Worm (Caenorhabditis elegans) whole organism, L1 larva: ENCODE measurements around the gene C16C10.2.

Experiments used
- C04F5.9 ChIP-seq: sonication (generic microtip); optimal IDR thresholded peaks from 2 replicates; lab custom pipeline; 2016; ENCODE audit warnings: missing genetic modification characterization, missing compliant biosample characterization
- C34B4.2 ChIP-seq: sonication (generic microtip); optimal IDR thresholded peaks from 2 replicates; lab custom pipeline; 2017; ENCODE audit warnings: mild to moderate bottlenecking, missing genetic modification characterization, missing compliant biosample characterization
- F16B12.6 ChIP-seq: fragments of 150-350 bp; optimal IDR thresholded peaks from 2 replicates; lab custom pipeline; 2014; ENCODE audit warnings: missing biosample characterization, missing genetic modification characterization
- aha-1 ChIP-seq: fragments of 150-350 bp; optimal IDR thresholded peaks from 2 replicates; lab custom pipeline; 2014; ENCODE audit warnings: missing biosample characterization, missing genetic modification characterization
- ama-1 ChIP-seq: fragments of 150-350 bp; optimal IDR thresholded peaks from 2 replicates; lab custom pipeline; 2014
- blmp-1 ChIP-seq: fragments of 150-350 bp; optimal IDR thresholded peaks from 2 replicates; lab custom pipeline; 2014; ENCODE audit warnings: missing biosample characterization, missing genetic modification characterization
- ceh-8 ChIP-seq: fragments of 200-800 bp; sonication (Bioruptor generic); optimal IDR thresholded peaks from 2 replicates; lab custom pipeline; 2018; ENCODE audit warnings: mild to moderate bottlenecking, missing genetic modification characterization, moderate library complexity, missing compliant biosample characterization
- ceh-88 ChIP-seq: fragments of 200-800 bp; sonication (Bioruptor generic); IDR thresholded peaks from 2 replicates; pipeline ENCODE4 v1.3.6; 2022; ENCODE audit warnings: missing genetic modification characterization, missing compliant biosample characterization
- ceh-90 ChIP-seq: sonication (generic microtip); optimal IDR thresholded peaks from 2 replicates; lab custom pipeline; 2016; ENCODE audit warnings: missing genetic modification characterization, missing compliant biosample characterization
- ces-1 ChIP-seq: fragments of 150-350 bp; optimal IDR thresholded peaks from 2 replicates; lab custom pipeline; 2014; ENCODE audit warnings: missing biosample characterization, missing genetic modification reagents, missing genetic modification characterization
- dpl-1 ChIP-seq, 3 experiments: fragments of 150-350 bp in 2 of 3; sonication (generic microtip) in 1 of 3; optimal IDR thresholded peaks; 2 replicates each; lab custom pipeline; 2014 to 2017; ENCODE audit warnings: missing biosample characterization in 3 of 3, missing genetic modification characterization in 3 of 3, missing genetic modification reagents in 3 of 3
- efl-1 ChIP-seq, 4 experiments: fragments of 150-350 bp; optimal IDR thresholded peaks in 3 of 4; peaks in 1 of 4; 1 replicate in 1 of 4; 2 replicates in 3 of 4; lab custom pipeline; 2014; ENCODE audit warnings: missing biosample characterization in 2 of 4, missing genetic modification characterization in 2 of 4, missing genetic modification reagents in 2 of 4
- efl-3 ChIP-seq: fragments of 200-800 bp; sonication (Bioruptor generic); optimal IDR thresholded peaks from 2 replicates; lab custom pipeline; 2018; ENCODE audit warnings: mild to moderate bottlenecking, missing genetic modification characterization, missing compliant biosample characterization
- elt-2 ChIP-seq: sonication (generic microtip); optimal IDR thresholded peaks from 2 replicates; lab custom pipeline; 2016; ENCODE audit warnings: missing genetic modification characterization, mild to moderate bottlenecking, inconsistent platforms, missing compliant biosample characterization, missing genetic modification reagents
- elt-3 ChIP-seq, 6 experiments: fragments of 150-350 bp in 1 of 6; sonication (generic microtip); optimal IDR thresholded peaks; 2 replicates each; lab custom pipeline; 2017 to 2018; ENCODE audit warnings: missing biosample characterization in 6 of 6, missing genetic modification characterization in 6 of 6, inconsistent platforms in 1 of 6
- ets-5 ChIP-seq: fragments of 200-800 bp; sonication (Bioruptor generic); IDR thresholded peaks from 2 replicates; pipeline ENCODE4 v1.3.6; 2022; ENCODE audit warnings: missing genetic modification characterization, missing compliant biosample characterization
- fkh-10 ChIP-seq: sonication (generic microtip); optimal IDR thresholded peaks from 2 replicates; lab custom pipeline; 2017; ENCODE audit warnings: missing biosample characterization, missing genetic modification reagents, missing genetic modification characterization
- fkh-4 ChIP-seq: sonication (generic microtip); optimal IDR thresholded peaks from 2 replicates; lab custom pipeline; 2016; ENCODE audit warnings: missing compliant biosample characterization, missing genetic modification characterization, borderline replicate concordance
- hpl-2 ChIP-seq: fragments of 150-350 bp; optimal IDR thresholded peaks from 2 replicates; lab custom pipeline; 2014; ENCODE audit warnings: missing biosample characterization, missing genetic modification reagents, missing genetic modification characterization
- irx-1 ChIP-seq: sonication (generic microtip); optimal IDR thresholded peaks from 2 replicates; lab custom pipeline; 2016; ENCODE audit warnings: missing genetic modification characterization, missing compliant biosample characterization
- lin-13 ChIP-seq: fragments of 150-350 bp; optimal IDR thresholded peaks from 2 replicates; lab custom pipeline; 2014; ENCODE audit warnings: missing biosample characterization, missing genetic modification reagents, missing genetic modification characterization
- lin-15B ChIP-seq: fragments of 150-350 bp; sonication (generic microtip); optimal IDR thresholded peaks from 3 replicates; lab custom pipeline; 2014; ENCODE audit warnings: missing biosample characterization, missing genetic modification characterization
- lin-35 ChIP-seq, 2 experiments: fragments of 150-350 bp; optimal IDR thresholded peaks; 2 replicates each; lab custom pipeline; 2014; ENCODE audit warnings: missing biosample characterization in 2 of 2, missing genetic modification characterization in 2 of 2, missing genetic modification reagents in 2 of 2
- lir-3 ChIP-seq: sonication (generic microtip); optimal IDR thresholded peaks from 2 replicates; lab custom pipeline; 2016; ENCODE audit warnings: mild to moderate bottlenecking, missing genetic modification characterization, moderate library complexity, missing compliant biosample characterization; ENCODE audit not compliant: poor library complexity
- lsy-2 ChIP-seq, 2 experiments: fragments of 150-350 bp; optimal IDR thresholded peaks; 2 replicates each; lab custom pipeline; 2014; ENCODE audit warnings: missing biosample characterization in 2 of 2, missing genetic modification characterization in 2 of 2
- mef-2 ChIP-seq: fragments of 150-350 bp; optimal IDR thresholded peaks from 2 replicates; lab custom pipeline; 2014; ENCODE audit warnings: missing biosample characterization, missing genetic modification characterization
- nhr-20 ChIP-seq: sonication (generic microtip); optimal IDR thresholded peaks from 2 replicates; lab custom pipeline; 2016; ENCODE audit warnings: mild to moderate bottlenecking, missing genetic modification characterization, missing compliant biosample characterization
- nhr-28 ChIP-seq: fragments of 150-350 bp; optimal IDR thresholded peaks from 2 replicates; lab custom pipeline; 2014; ENCODE audit warnings: missing biosample characterization, missing genetic modification characterization
- nhr-84 ChIP-seq: sonication (generic microtip); optimal IDR thresholded peaks from 2 replicates; lab custom pipeline; 2017; ENCODE audit warnings: missing biosample characterization, missing genetic modification characterization
- pag-3 ChIP-seq: sonication (generic microtip); optimal IDR thresholded peaks from 2 replicates; lab custom pipeline; 2017; ENCODE audit warnings: missing genetic modification characterization, mild to moderate bottlenecking, missing compliant biosample characterization, antibody characterized with exemption, borderline replicate concordance; ENCODE audit not compliant: insufficient read depth
- pax-3 ChIP-seq: fragments of 200-800 bp; sonication (Bioruptor generic); optimal IDR thresholded peaks from 2 replicates; lab custom pipeline; 2018; ENCODE audit warnings: mild to moderate bottlenecking, missing genetic modification characterization, moderate library complexity, missing compliant biosample characterization
- pqm-1 ChIP-seq: sonication (generic microtip); optimal IDR thresholded peaks from 3 replicates; lab custom pipeline; 2017; ENCODE audit warnings: missing biosample characterization, missing genetic modification characterization
- rnt-1 ChIP-seq: sonication (generic microtip); optimal IDR thresholded peaks from 2 replicates; lab custom pipeline; 2016; ENCODE audit warnings: mild to moderate bottlenecking, missing genetic modification characterization, moderate library complexity, missing compliant biosample characterization
- snu-23 ChIP-seq: sonication (generic microtip); optimal IDR thresholded peaks from 2 replicates; lab custom pipeline; 2016; ENCODE audit warnings: missing genetic modification characterization, missing compliant biosample characterization
- sox-4 ChIP-seq: sonication (generic microtip); optimal IDR thresholded peaks from 2 replicates; lab custom pipeline; 2016; ENCODE audit warnings: missing genetic modification characterization, missing compliant biosample characterization
- sptf-1 ChIP-seq: fragments of 150-350 bp; optimal IDR thresholded peaks from 2 replicates; lab custom pipeline; 2014; ENCODE audit warnings: missing biosample characterization, missing genetic modification characterization
- sup-37 ChIP-seq: fragments of 200-800 bp; sonication (Bioruptor generic); optimal IDR thresholded peaks from 2 replicates; lab custom pipeline; 2018; ENCODE audit warnings: mild to moderate bottlenecking, missing genetic modification characterization, missing compliant biosample characterization
- unc-130 ChIP-seq: fragments of 150-350 bp; optimal IDR thresholded peaks from 2 replicates; lab custom pipeline; 2017; ENCODE audit warnings: missing biosample characterization, missing genetic modification characterization, inconsistent platforms
- vab-15 ChIP-seq: sonication (generic microtip); optimal IDR thresholded peaks from 2 replicates; lab custom pipeline; 2017; ENCODE audit warnings: missing genotype, mild to moderate bottlenecking, missing genetic modification characterization, missing compliant biosample characterization
- zip-4 ChIP-seq: fragments of 200-800 bp; sonication (Bioruptor generic); optimal IDR thresholded peaks from 2 replicates; lab custom pipeline; 2018; ENCODE audit warnings: mild to moderate bottlenecking, missing genetic modification characterization, moderate library complexity, missing compliant biosample characterization

Gene C16C10.2

DNA sequence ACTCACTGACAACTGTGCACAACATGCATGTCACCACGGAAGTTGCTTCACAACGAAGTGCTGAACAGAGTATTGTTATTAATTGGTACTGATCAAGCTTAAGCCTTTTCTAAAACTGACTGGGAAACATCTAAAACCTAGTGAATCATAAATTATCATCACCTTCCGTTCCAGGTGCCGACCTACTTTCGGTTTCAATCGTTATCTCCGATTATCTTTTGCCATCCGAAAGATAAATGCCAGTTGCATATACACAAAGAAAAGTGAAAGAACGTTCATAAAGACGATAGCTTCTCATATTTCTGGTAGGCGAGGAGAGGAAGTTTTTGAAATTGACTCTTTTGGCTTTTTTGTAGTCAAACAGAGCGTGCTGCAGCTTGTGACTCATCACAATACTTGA is 11.1 kb upstream of the C16C10.2 start:
- TF ChIP-seq efl-3 (GFP tag; lab: Kevin White, UChicago) (no peak), pqm-1 (no peak), lin-13 (no peak), ceh-8 (no peak), elt-3 (tag; optimal IDR thresholded peaks at IDR 0.05; lab: Kevin White, UChicago) (peak in 2 of 6 experiments; percentile 50 to 70), blmp-1 (tag; lab: Kevin White, UChicago) (peak; percentile 98), mef-2 (tag; lab: Kevin White, UChicago) (no peak)
- TF ChIP-seq, all 84 proteins: peak for 2

DNA sequence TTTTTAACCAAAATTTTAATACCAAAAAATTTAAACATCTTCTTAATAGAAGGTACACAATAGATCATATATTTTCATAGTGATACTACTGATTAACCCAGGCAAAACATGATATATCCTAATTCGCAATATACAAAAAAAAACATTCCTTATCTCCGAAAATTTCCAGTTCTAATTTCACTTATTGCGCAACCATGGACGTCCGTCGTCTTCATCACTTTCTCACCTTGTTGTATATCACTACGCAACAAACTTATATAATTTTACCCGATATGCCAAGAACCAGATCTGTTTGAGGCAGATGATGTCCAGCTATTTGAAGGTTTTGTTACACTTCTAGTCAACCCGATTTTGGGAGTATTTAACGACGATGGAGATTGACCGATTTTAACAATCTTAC is 9.4 kb upstream of the C16C10.2 start, which contains the start of gene R74.2:
Gene R74.2, plus strand, starts transcription at position 316 of the 400 bp plus-strand sequence.
- TF ChIP-seq blmp-1 (tag; lab: Kevin White, UChicago), result peak; percentile 98
- TF ChIP-seq C04F5.9, result no peak
- TF ChIP-seq ceh-8, result no peak

DNA sequence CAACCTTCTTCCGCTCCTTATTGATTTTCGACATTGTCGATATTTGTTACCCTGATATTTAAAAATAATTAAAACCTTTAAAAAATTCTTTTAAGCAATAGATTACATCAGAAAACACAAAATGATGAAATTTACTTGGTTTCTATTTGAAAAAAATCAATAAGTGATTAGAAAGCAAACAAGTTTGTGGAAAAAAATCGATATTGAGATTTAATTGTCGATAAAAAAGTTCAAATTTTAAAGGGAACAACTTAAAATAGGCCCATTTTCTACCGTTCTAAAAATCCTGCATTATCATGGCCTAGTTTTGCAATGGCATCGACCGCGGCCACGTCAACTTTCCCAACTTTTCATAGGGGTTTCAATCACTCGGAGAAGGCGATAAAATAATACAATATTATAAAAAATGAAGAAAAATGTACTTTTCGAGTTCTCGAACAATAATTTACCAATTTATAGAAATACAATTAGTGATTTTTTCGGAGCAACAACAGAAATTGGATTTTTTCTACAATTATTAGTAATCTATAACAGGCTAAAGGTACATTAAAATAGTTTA is 8.4 kb upstream of the C16C10.2 start, which contains the start of gene lars-1:
Gene lars-1, minus strand, starts transcription at position 51 of the 559 bp plus-strand sequence.
- TF ChIP-seq sox-4, result no peak
- no peak for TF ChIP-seq efl-1 (optimal IDR thresholded peaks at IDR 0.05; lab: Kevin White, UChicago)
- TF ChIP-seq efl-1 (GFP tag; optimal IDR thresholded peaks at IDR 0.05 in 1 of 2; lab: Kevin White, UChicago), result peak in 1 of 2 experiments; percentile 81
- TF ChIP-seq dpl-1 (GFP tag; optimal IDR thresholded peaks at IDR 0.05; lab: Kevin White, UChicago), result peak in 1 of 3 experiments; percentile 10
- TF ChIP-seq lir-3 (tag; lab: Kevin White, UChicago), result peak; percentile 15
- TF ChIP-seq vab-15 (tag; lab: Kevin White, UChicago), result no peak
- no peak for TF ChIP-seq elt-3 (tag; optimal IDR thresholded peaks at IDR 0.05; lab: Kevin White, UChicago)
- TF ChIP-seq rnt-1 (tag; lab: Kevin White, UChicago), result peak; percentile 15
- TF ChIP-seq ama-1 (lab: Kevin White, UChicago), result no peak
- no peak for TF ChIP-seq nhr-84
- TF ChIP-seq lsy-2 (tag; optimal IDR thresholded peaks at IDR 0.05; lab: Kevin White, UChicago), result peak in 1 of 2 experiments; percentile 29
- no peak for TF ChIP-seq ces-1 (GFP tag; lab: Kevin White, UChicago)
- peak; percentile 94 for TF ChIP-seq pag-3
- no peak for TF ChIP-seq ceh-88
- TF ChIP-seq fkh-10 (GFP tag; lab: Kevin White, UChicago), result no peak
- no peak for TF ChIP-seq lin-15B (tag; lab: Kevin White, UChicago)
- TF ChIP-seq blmp-1 (tag; lab: Kevin White, UChicago), result peak; percentile 32

DNA sequence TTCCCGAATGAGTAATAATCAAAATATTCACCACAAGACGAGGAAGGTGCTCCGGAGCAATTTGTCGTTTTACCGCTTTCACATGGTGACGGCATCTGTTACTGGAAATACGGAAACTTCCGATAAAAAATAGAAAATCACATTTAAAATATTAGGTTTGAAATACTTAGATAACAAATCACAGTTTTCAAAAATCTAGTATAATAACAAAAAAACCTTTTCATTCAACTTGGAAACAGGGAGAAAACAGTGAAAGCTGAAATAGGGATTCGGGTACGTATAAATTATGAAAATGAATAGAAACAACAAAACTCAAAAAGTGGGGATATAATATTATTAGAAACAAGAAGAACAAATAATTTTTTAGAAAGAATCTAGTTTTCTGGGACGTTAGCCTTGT is 2.9 kb upstream of the C16C10.2 start, which contains the start of gene C16C10.1:
Gene C16C10.1, minus strand, starts transcription at position 101 of the 400 bp plus-strand sequence.
- TF ChIP-seq hpl-2 (no peak), zip-4 (no peak), lin-15B (tag; lab: Kevin White, UChicago) (no peak), elt-3 (tag; optimal IDR thresholded peaks at IDR 0.05; lab: Kevin White, UChicago) (no peak), ceh-8 (no peak), fkh-4 (no peak)

DNA sequence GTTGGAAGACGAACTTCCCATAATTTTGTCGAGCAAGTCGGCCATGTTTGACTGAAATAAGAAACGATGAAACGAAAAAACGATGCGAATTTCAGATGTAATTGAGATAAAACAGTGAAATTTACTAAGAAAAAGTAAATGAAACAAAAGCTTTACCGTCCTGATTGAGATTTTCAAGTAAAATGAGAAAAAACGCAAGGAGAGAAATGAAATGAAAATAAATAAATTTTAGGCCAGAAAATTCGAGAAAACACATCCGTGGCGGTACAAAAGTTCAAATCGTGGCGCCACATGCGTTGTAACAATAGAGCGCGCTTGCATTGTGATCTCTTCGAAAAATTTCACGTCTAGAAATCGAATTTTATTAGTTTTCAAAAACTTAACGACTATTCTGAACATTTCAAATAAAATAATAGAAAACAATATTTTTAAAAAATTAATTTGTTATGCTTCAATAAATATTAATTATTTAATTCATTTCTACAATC is 2.3 kb downstream of the C16C10.2 start, which contains the start of the genes hrde-1 and C16C10.13:
Gene hrde-1, minus strand, starts transcription at position 51 of the 488 bp plus-strand sequence.
Gene C16C10.13, plus strand, starts transcription at position 332 of the 488 bp plus-strand sequence.
- TF ChIP-seq pax-3 (tag; lab: Kevin White, UChicago) (no peak), efl-1 (optimal IDR thresholded peaks at IDR 0.05; lab: Kevin White, UChicago) (peak in 1 of 2 experiments; percentile 58), efl-1 (GFP tag; optimal IDR thresholded peaks at IDR 0.05 in 1 of 2; lab: Kevin White, UChicago) (no peak), irx-1 (tag; lab: Kevin White, UChicago) (no peak), sup-37 (GFP tag; lab: Kevin White, UChicago) (no peak)

DNA sequence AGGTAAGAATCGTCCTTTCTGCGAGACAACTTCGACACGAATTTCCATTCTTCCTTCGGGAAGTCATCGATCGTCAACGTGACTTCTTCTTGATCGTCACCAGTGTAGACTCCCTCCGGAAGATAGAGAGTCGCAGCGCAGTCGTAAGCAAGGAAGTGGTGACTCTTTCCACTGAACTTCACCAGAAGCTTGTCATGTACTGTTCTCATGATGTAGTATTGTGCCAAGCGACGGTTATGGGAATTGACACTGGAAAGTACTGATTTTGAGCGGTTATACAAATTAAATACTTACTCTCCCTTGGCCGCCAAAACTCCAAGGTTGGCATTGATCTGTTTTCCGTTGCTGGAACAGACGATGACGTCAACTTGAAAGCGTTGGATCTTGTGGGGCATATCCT is 3.0 kb downstream of the C16C10.2 start:
- TF ChIP-seq sptf-1 (tag; lab: Kevin White, UChicago), result no peak
- TF ChIP-seq lin-35 (GFP tag; optimal IDR thresholded peaks at IDR 0.05; lab: Kevin White, UChicago), result no peak
- TF ChIP-seq nhr-28 (tag; lab: Kevin White, UChicago), result no peak
- no peak for TF ChIP-seq unc-130 (tag; lab: Kevin White, UChicago)
- TF ChIP-seq ceh-90, result no peak
- no peak for TF ChIP-seq C34B4.2 (tag; lab: Kevin White, UChicago)
- TF ChIP-seq mef-2 (tag; lab: Kevin White, UChicago), result no peak
- TF ChIP-seq zip-4, result no peak
- no peak for TF ChIP-seq ets-5 (GFP tag; lab: Robert Waterston, UW)
- no peak for TF ChIP-seq C04F5.9
- TF ChIP-seq nhr-20 (tag; lab: Kevin White, UChicago), result no peak
- no peak for TF ChIP-seq efl-3 (GFP tag; lab: Kevin White, UChicago)
- no peak for TF ChIP-seq aha-1 (tag; lab: Kevin White, UChicago)
- no peak for TF ChIP-seq snu-23 (GFP tag; lab: Kevin White, UChicago)
- TF ChIP-seq F16B12.6 (tag; lab: Kevin White, UChicago), result no peak
- TF ChIP-seq pax-3 (tag; lab: Kevin White, UChicago), result no peak
- TF ChIP-seq elt-2, result no peak
